Fruit fly (Drosophila melanogaster) whole organism, embryonic: ENCODE results near the gene CG14131.
A peak's percentile ranks its signal among the peaks of the same experiment; 100 is the strongest.

Experiments
- B-H1 ChIP-seq: fragments of 200-800 bp; sonication (Bioruptor generic); IDR thresholded peaks from 3 replicates; pipeline ENCODE4 v1.3.6; 2022; ENCODE audit warnings: missing biosample characterization, missing genetic modification characterization
- Bgb ChIP-seq: fragments of 200-800 bp; sonication (Bioruptor generic); IDR thresholded peaks from 2 replicates; pipeline ENCODE4 v1.3.6; 2022; ENCODE audit warnings: missing biosample characterization, missing genetic modification characterization; ENCODE audit not compliant: partially characterized antibody
- C15 ChIP-seq: fragments of 200-800 bp; sonication (Bioruptor generic); IDR thresholded peaks from 3 replicates; pipeline ENCODE4 v1.3.6; 2022; ENCODE audit warnings: missing biosample characterization, missing genetic modification characterization
- CG10209 ChIP-seq: fragments of 200-800 bp; sonication (Bioruptor generic); optimal IDR thresholded peaks from 3 replicates; lab custom pipeline; 2017; ENCODE audit warnings: missing biosample characterization, mild to moderate bottlenecking, missing genetic modification characterization, missing genetic modification reagents
- CG10321 ChIP-seq: fragments of 200-800 bp; sonication (Bioruptor generic); IDR thresholded peaks from 2 replicates; pipeline ENCODE4 v1.3.6; 2022; ENCODE audit warnings: missing biosample characterization, missing genetic modification characterization
- CG10431 ChIP-seq: fragments of 200-800 bp; sonication (Bioruptor generic); optimal IDR thresholded peaks from 3 replicates; lab custom pipeline; 2018; ENCODE audit warnings: missing biosample characterization, mild to moderate bottlenecking, missing genetic modification characterization
- CG12155 ChIP-seq: fragments of 200-800 bp; sonication (Bioruptor generic); optimal IDR thresholded peaks from 3 replicates; lab custom pipeline; 2016; ENCODE audit warnings: missing biosample characterization, missing genetic modification characterization
- CG12219 ChIP-seq: fragments of 200-800 bp; sonication (Bioruptor generic); optimal IDR thresholded peaks from 3 replicates; lab custom pipeline; 2018; ENCODE audit warnings: missing biosample characterization, mild to moderate bottlenecking, missing genetic modification characterization
- CG14050 ChIP-seq: fragments of 200-800 bp; sonication (Bioruptor generic); IDR thresholded peaks from 3 replicates; pipeline ENCODE4 v1.3.6; 2022; ENCODE audit warnings: missing biosample characterization, missing genetic modification characterization
- CG15479 ChIP-seq: fragments of 200-800 bp; sonication (Bioruptor generic); optimal IDR thresholded peaks from 3 replicates; lab custom pipeline; 2019; ENCODE audit warnings: missing biosample characterization, mild to moderate bottlenecking, missing genetic modification characterization, moderate library complexity
- CG18599 ChIP-seq: fragments of 200-800 bp; sonication (Bioruptor generic); optimal IDR thresholded peaks from 3 replicates; lab custom pipeline; 2017; ENCODE audit warnings: missing biosample characterization, missing genetic modification characterization, mild to moderate bottlenecking, moderate library complexity, missing genetic modification reagents
- CG3847 ChIP-seq: fragments of 200-800 bp; sonication (Bioruptor generic); IDR thresholded peaks from 2 replicates; pipeline ENCODE4 v1.3.6; 2022; ENCODE audit warnings: missing biosample characterization, missing genetic modification characterization
- CG5953 ChIP-seq: fragments of 200-800 bp; sonication (Bioruptor generic); IDR thresholded peaks from 2 replicates; pipeline ENCODE4 v1.3.6; 2022; ENCODE audit warnings: missing biosample characterization, missing genetic modification characterization
- CG6791 ChIP-seq: fragments of 200-800 bp; sonication (Bioruptor generic); IDR thresholded peaks from 3 replicates; pipeline ENCODE4 v1.3.6; 2022; ENCODE audit warnings: missing biosample characterization, missing genetic modification characterization; ENCODE audit not compliant: partially characterized antibody
- CG7556 ChIP-seq: fragments of 200-800 bp; sonication (Bioruptor generic); optimal IDR thresholded peaks from 2 replicates; lab custom pipeline; 2017; ENCODE audit warnings: missing biosample characterization, mild to moderate bottlenecking, missing genetic modification characterization
- CoRest ChIP-seq: fragments of 200-800 bp; sonication (Bioruptor generic); optimal IDR thresholded peaks from 3 replicates; lab custom pipeline; 2018; ENCODE audit warnings: missing biosample characterization, mild to moderate bottlenecking, missing genetic modification characterization, moderate library complexity
- D ChIP-seq, 2 experiments: fragments of 200-800 bp in 1 of 2; fragments of >200 bp in 1 of 2; sonication (Bioruptor generic) in 1 of 2; optimal IDR thresholded peaks; 2 replicates in 1 of 2; 3 replicates in 1 of 2; lab custom pipeline; 2017; ENCODE audit warnings: mild to moderate bottlenecking in 1 of 2, missing biosample characterization in 1 of 2, missing genetic modification characterization in 1 of 2, missing genetic modification reagents in 1 of 2
- Deaf1 ChIP-seq: fragments of 200-800 bp; optimal IDR thresholded peaks from 3 replicates; lab custom pipeline; 2019; ENCODE audit warnings: missing biosample characterization, mild to moderate bottlenecking, missing genetic modification characterization, moderate library complexity
- Dref ChIP-seq: fragments of 200-800 bp; sonication (Bioruptor generic); IDR thresholded peaks from 2 replicates; pipeline ENCODE4 v1.3.6; 2022; ENCODE audit warnings: missing biosample characterization, missing genetic modification characterization
- Ets65A ChIP-seq: fragments of 200-800 bp; sonication (Bioruptor generic); peaks from one replicate; lab custom pipeline; 2016; ENCODE audit warnings: missing biosample characterization, missing genetic modification characterization
- Jarid2 ChIP-seq: fragments of 200-800 bp; sonication (Bioruptor generic); optimal IDR thresholded peaks from 3 replicates; lab custom pipeline; 2017; ENCODE audit warnings: mild to moderate bottlenecking, missing biosample characterization, missing genetic modification reagents, missing genetic modification characterization
- Kr ChIP-seq: fragments of 200-800 bp; sonication (Bioruptor generic); optimal IDR thresholded peaks from 2 replicates; lab custom pipeline; 2017; ENCODE audit warnings: missing biosample characterization, mild to moderate bottlenecking, missing genetic modification characterization
- Lim3 ChIP-seq: fragments of 200-800 bp; sonication (Bioruptor generic); IDR thresholded peaks from 2 replicates; pipeline ENCODE4 v1.3.6; 2022; ENCODE audit warnings: missing biosample characterization, missing genetic modification characterization
- Mad ChIP-seq: fragments of 200-800 bp; sonication (Bioruptor generic); optimal IDR thresholded peaks from 2 replicates; lab custom pipeline; 2016; ENCODE audit warnings: missing biosample characterization, missing genetic modification characterization
- Med ChIP-seq: fragments of 200-800 bp; sonication (Bioruptor generic); peaks from one replicate; lab custom pipeline; 2016; ENCODE audit warnings: missing biosample characterization, missing genetic modification characterization, mild to moderate bottlenecking, inconsistent platforms, moderate library complexity
- Rfx ChIP-seq: fragments of 200-800 bp; sonication (Bioruptor generic); IDR thresholded peaks from 2 replicates; pipeline ENCODE4 v1.3.6; 2022; ENCODE audit warnings: missing biosample characterization, missing genetic modification characterization
- Stat92E ChIP-seq, 3 experiments: fragments of >200 bp in 2 of 3; fragments of 200-800 bp in 1 of 3; sonication (Bioruptor generic) in 1 of 3; optimal IDR thresholded peaks; 2 replicates each; lab custom pipeline; 2017 to 2019; ENCODE audit warnings: missing biosample characterization in 3 of 3, missing genetic modification characterization in 3 of 3, mild to moderate bottlenecking in 1 of 3, moderate library complexity in 1 of 3
- Trl ChIP-seq, 3 experiments: fragments of >200 bp in 2 of 3; fragments of 200-800 bp in 1 of 3; sonication (Bioruptor generic) in 1 of 3; optimal IDR thresholded peaks; 2 replicates in 1 of 3; 3 replicates in 2 of 3; lab custom pipeline; 2016 to 2017; ENCODE audit warnings: missing biosample characterization in 1 of 3, missing genetic modification characterization in 1 of 3
- bbx ChIP-seq: fragments of 200-800 bp; sonication (Bioruptor generic); IDR thresholded peaks from 2 replicates; pipeline ENCODE4 v1.3.6; 2022; ENCODE audit warnings: missing biosample characterization, missing genetic modification characterization; ENCODE audit not compliant: partially characterized antibody
- bowl ChIP-seq: fragments of 200-800 bp; sonication (Bioruptor generic); IDR thresholded peaks from 2 replicates; pipeline ENCODE4 v1.3.6; 2022; ENCODE audit warnings: missing biosample characterization, missing genetic modification characterization
- cg ChIP-seq: fragments of 200-800 bp; sonication (Bioruptor generic); optimal IDR thresholded peaks from 3 replicates; lab custom pipeline; 2019; ENCODE audit warnings: missing biosample characterization, mild to moderate bottlenecking, missing genetic modification characterization, moderate library complexity
- corto ChIP-seq: fragments of 200-800 bp; sonication (Bioruptor generic); optimal IDR thresholded peaks from 2 replicates; lab custom pipeline; 2016; ENCODE audit warnings: missing biosample characterization, mild to moderate bottlenecking, missing genetic modification characterization, moderate library complexity
- crc ChIP-seq: fragments of 200-800 bp; sonication (Bioruptor generic); optimal IDR thresholded peaks from 2 replicates; lab custom pipeline; 2016; ENCODE audit warnings: missing biosample characterization, missing genetic modification characterization
- disco-r ChIP-seq: fragments of 200-800 bp; sonication (Bioruptor generic); optimal IDR thresholded peaks from 2 replicates; lab custom pipeline; 2016; ENCODE audit warnings: missing biosample characterization, missing genetic modification characterization
- ems ChIP-seq: fragments of 200-800 bp; sonication (Bioruptor generic); optimal IDR thresholded peaks from 3 replicates; lab custom pipeline; 2016; ENCODE audit warnings: missing biosample characterization, missing genetic modification characterization
- jing ChIP-seq: fragments of 200-800 bp; sonication (Bioruptor generic); optimal IDR thresholded peaks from 2 replicates; lab custom pipeline; 2018; ENCODE audit warnings: missing biosample characterization, mild to moderate bottlenecking, missing genetic modification characterization
- klu ChIP-seq: fragments of 200-800 bp; sonication (Bioruptor generic); IDR thresholded peaks from 2 replicates; pipeline ENCODE4 v1.3.6; 2022; ENCODE audit warnings: missing biosample characterization, missing genetic modification characterization
- nerfin-2 ChIP-seq: fragments of 200-800 bp; sonication (Bioruptor generic); IDR thresholded peaks from 2 replicates; pipeline ENCODE4 v1.3.6; 2022; ENCODE audit warnings: missing biosample characterization, missing genetic modification characterization; ENCODE audit not compliant: partially characterized antibody
- onecut ChIP-seq: fragments of 200-800 bp; sonication (Bioruptor generic); IDR thresholded peaks from 2 replicates; pipeline ENCODE4 v1.3.6; 2022; ENCODE audit warnings: missing biosample characterization, missing genetic modification characterization
- pros ChIP-seq: fragments of 200-800 bp; sonication (Bioruptor generic); optimal IDR thresholded peaks from 3 replicates; lab custom pipeline; 2019; ENCODE audit warnings: missing biosample characterization, mild to moderate bottlenecking, missing genetic modification characterization, moderate library complexity
- row ChIP-seq: fragments of 200-800 bp; sonication (Bioruptor generic); IDR thresholded peaks from 3 replicates; pipeline ENCODE4 v1.3.6; 2022; ENCODE audit warnings: missing biosample characterization, missing genetic modification characterization
- sens ChIP-seq: fragments of 200-800 bp; sonication (Bioruptor generic); peaks from one replicate; lab custom pipeline; 2016; ENCODE audit warnings: missing biosample characterization, missing genetic modification characterization
- stwl ChIP-seq: fragments of 200-800 bp; sonication (Bioruptor generic); optimal IDR thresholded peaks from 3 replicates; lab custom pipeline; 2018; ENCODE audit warnings: missing biosample characterization, mild to moderate bottlenecking, missing genetic modification characterization, moderate library complexity
- tio ChIP-seq: fragments of 200-800 bp; sonication (Bioruptor generic); optimal IDR thresholded peaks from 2 replicates; lab custom pipeline; 2017; ENCODE audit warnings: missing biosample characterization, missing genetic modification characterization, inconsistent platforms
- trem ChIP-seq: fragments of 200-800 bp; optimal IDR thresholded peaks from 3 replicates; lab custom pipeline; 2019; ENCODE audit warnings: missing biosample characterization, mild to moderate bottlenecking, missing genetic modification characterization, moderate library complexity
- twi ChIP-seq: fragments of 200-800 bp; optimal IDR thresholded peaks from 2 replicates; lab custom pipeline; 2019; ENCODE audit warnings: missing biosample characterization, mild to moderate bottlenecking, missing genetic modification characterization, moderate library complexity
- zen2 ChIP-seq: fragments of 200-800 bp; sonication (Bioruptor generic); IDR thresholded peaks from 3 replicates; pipeline ENCODE4 v1.3.6; 2022; ENCODE audit warnings: missing biosample characterization, missing genetic modification characterization; ENCODE audit not compliant: partially characterized antibody
- zfh1 ChIP-seq: fragments of 200-800 bp; sonication (Bioruptor generic); IDR thresholded peaks from 3 replicates; pipeline ENCODE4 v1.3.6; 2022; ENCODE audit warnings: missing biosample characterization, missing genetic modification characterization

Gene CG14131

DNA sequence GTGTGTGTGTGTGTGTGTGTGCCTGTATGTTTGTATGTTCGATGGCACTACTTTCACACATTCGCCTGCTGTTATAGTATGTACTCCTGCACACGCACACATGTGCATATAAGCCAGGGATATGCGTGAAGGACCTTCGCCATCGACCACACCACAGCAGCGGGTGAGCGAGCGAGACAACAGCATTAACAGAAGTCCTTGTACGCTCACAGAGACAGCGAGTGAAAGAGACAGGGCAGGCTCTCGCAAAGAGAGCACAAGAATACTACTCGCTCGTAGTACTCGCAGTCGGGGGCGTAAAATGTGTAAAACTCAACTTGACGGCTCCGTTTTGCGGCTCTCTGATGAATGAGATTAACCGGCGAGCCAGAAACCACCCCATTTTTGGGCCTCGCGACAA lies 11.9 kb upstream of the CG14131 start (continued):
- peak; percentile 32 for TF ChIP-seq Kr (GFP tag; lab: Kevin White, UChicago)
- TF ChIP-seq onecut = peak; percentile 69
- peak; percentile 67 for TF ChIP-seq D (optimal IDR thresholded peaks at IDR 0.05; lab: Kevin White, UChicago)
- no peak for TF ChIP-seq D (GFP tag; optimal IDR thresholded peaks at IDR 0.05; lab: Kevin White, UChicago)
- TF ChIP-seq pros = peak; percentile 68
- peak; percentile 77 for TF ChIP-seq cg (GFP tag; lab: Kevin White, UChicago)
- no peak for TF ChIP-seq tio
- no peak for TF ChIP-seq CG10431 (GFP tag; lab: Kevin White, UChicago)
- peak; percentile 54 for TF ChIP-seq Ets65A (GFP tag; lab: Kevin White, UChicago)
- peak; percentile 68 for TF ChIP-seq twi (tag; lab: Kevin White, UChicago)
- TF ChIP-seq CG18599 (GFP tag; lab: Kevin White, UChicago) = peak; percentile 22
- TF ChIP-seq CG12155 (GFP tag; lab: Kevin White, UChicago) = peak; percentile 77
- peak; percentile 45 for TF ChIP-seq CG15479 (GFP tag; lab: Kevin White, UChicago)
- TF ChIP-seq CG10321 (GFP tag; lab: Robert Waterston, UW) = peak; percentile 51; the same call in 1 of the 2 replicates
- TF ChIP-seq bowl (GFP tag; lab: Robert Waterston, UW) = no peak
- peak; percentile 17; the same call in 1 of the 2 replicates for TF ChIP-seq Bgb (GFP tag; lab: Robert Waterston, UW)
- TF ChIP-seq zen2 (GFP tag; lab: Robert Waterston, UW) = no peak
- TF ChIP-seq Med (GFP tag; lab: Kevin White, UChicago) = peak; percentile 27
- peak; percentile 46 to 69 for TF ChIP-seq Trl (optimal IDR thresholded peaks at IDR 0.05; lab: Kevin White, UChicago)
- no peak for TF ChIP-seq Trl (GFP tag; optimal IDR thresholded peaks at IDR 0.05; lab: Kevin White, UChicago)
- no peak for TF ChIP-seq disco-r (GFP tag; lab: Kevin White, UChicago)

DNA sequence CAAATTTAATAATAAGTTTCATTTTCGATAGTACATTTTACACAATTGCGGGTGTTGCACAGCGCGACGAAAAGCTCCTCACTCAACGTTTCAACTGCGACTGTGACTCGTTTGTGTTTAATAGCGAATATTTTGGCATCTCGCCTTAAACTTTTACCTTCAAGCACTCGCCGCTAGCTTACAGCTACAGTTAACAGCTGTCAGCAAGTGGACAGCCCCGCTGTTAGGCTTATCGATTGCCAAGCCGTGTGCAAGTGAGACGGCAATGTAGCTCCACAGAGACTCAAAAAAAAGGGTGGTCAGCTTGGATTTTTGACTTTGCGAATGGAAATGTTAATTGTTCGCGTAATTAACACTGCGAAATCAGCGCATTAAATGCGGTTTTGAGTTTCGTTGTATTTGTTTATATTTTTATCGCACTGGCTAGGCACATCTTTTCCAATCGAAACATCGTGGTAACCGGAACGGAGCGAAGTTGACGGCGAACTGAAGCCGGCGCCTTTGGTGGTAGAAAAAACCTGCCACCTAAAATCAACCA lies 11.1 kb upstream of the CG14131 start, which contains the start of gene loaf:
Gene loaf, minus strand, starts transcription at position 488 of the 538 bp plus-strand sequence.
- no peak for TF ChIP-seq CG7556 (GFP tag; lab: Kevin White, UChicago)
- no peak for TF ChIP-seq CG5953 (GFP tag; lab: Robert Waterston, UW)
- TF ChIP-seq stwl (tag; lab: Kevin White, UChicago) = peak; percentile 76
- no peak for TF ChIP-seq Mad (GFP tag; lab: Kevin White, UChicago)
- no peak for TF ChIP-seq Lim3 (GFP tag; lab: Robert Waterston, UW)
- no peak for TF ChIP-seq Stat92E (GFP tag; optimal IDR thresholded peaks at IDR 0.05; lab: Kevin White, UChicago)
- no peak for TF ChIP-seq jing (GFP tag; lab: Kevin White, UChicago)
- TF ChIP-seq Rfx (GFP tag; lab: Robert Waterston, UW) = no peak
- 0 out of 2 replicates have a peak, but pooled peaks have one; percentile 13 for TF ChIP-seq bbx
- no peak for TF ChIP-seq crc (GFP tag; lab: Kevin White, UChicago)
- no peak for TF ChIP-seq zfh1
- no peak for TF ChIP-seq klu (GFP tag; lab: Robert Waterston, UW)
- no peak for TF ChIP-seq nerfin-2 (GFP tag; lab: Robert Waterston, UW)
- 0 out of 3 replicates have a peak, but pooled peaks have one; percentile 8 for TF ChIP-seq C15 (GFP tag; lab: Robert Waterston, UW)
- TF ChIP-seq CG10321 (GFP tag; lab: Robert Waterston, UW) = peak; percentile 83
- peak; percentile 62 for TF ChIP-seq sens (GFP tag; lab: Kevin White, UChicago)
- no peak for TF ChIP-seq CoRest (tag; lab: Kevin White, UChicago)
- TF ChIP-seq trem (tag; lab: Kevin White, UChicago) = peak; percentile 96
- no peak for TF ChIP-seq Deaf1 (tag; lab: Kevin White, UChicago)
- no peak for TF ChIP-seq CG14050 (GFP tag; lab: Robert Waterston, UW)
- TF ChIP-seq CG10209 (GFP tag; lab: Kevin White, UChicago) = no peak
- TF ChIP-seq CG3847 (GFP tag; lab: Robert Waterston, UW) = no peak
- TF ChIP-seq CG12219 (GFP tag; lab: Kevin White, UChicago) = no peak
- TF ChIP-seq Dref (GFP tag; lab: Robert Waterston, UW) = peak; percentile 44; the same call in 1 of the 2 replicates
- no peak for TF ChIP-seq corto (GFP tag; lab: Kevin White, UChicago)
- no peak for TF ChIP-seq ems
- peak; percentile 14 for TF ChIP-seq Jarid2 (GFP tag; lab: Kevin White, UChicago)
- 0 out of 3 replicates have a peak, but pooled peaks have one; percentile 37 for TF ChIP-seq CG6791 (GFP tag; lab: Robert Waterston, UW)
- no peak for TF ChIP-seq B-H1 (GFP tag; lab: Robert Waterston, UW)
- 0 out of 3 replicates have a peak, but pooled peaks have one; percentile 9 for TF ChIP-seq row (GFP tag; lab: Robert Waterston, UW)
